Worm (Caenorhabditis elegans): ENCODE measurements around the gene F43G6.8.

DNA sequence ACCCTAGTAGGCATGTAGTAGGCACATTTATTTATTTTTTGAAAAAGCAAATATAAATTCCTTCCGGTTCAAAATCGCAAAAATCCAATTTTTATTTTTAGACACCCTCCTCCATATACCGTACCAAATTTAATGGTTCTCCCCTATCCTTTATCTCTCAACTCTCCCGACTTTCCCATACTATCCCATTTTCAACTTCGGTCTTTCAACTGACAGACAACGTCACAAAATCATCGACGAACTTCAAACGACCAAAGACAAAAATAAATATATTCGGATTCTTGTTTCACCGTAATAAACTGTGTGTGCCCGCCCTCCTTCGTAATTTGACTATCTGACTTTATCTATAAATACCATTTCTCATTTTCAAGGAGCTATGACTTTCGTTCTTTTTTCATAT lies 21.3 kb upstream of the F43G6.8 start, which contains the start of gene T27D12.6:
- TF ChIP-seq sea-1 (GFP tag; conservative IDR thresholded peaks at IDR 0.05) (no peak), flt-1 (GFP tag; IDR thresholded peaks at IDR 0.05) (no peak), ama-1 (optimal IDR thresholded peaks at IDR 0.05) (no peak), hmbx-1 (tag; optimal IDR thresholded peaks at IDR 0.05) (no peak), aly-1 (tag; optimal IDR thresholded peaks at IDR 0.05) (no peak), pes-1 (GFP tag; IDR thresholded peaks at IDR 0.05) (no peak), hnd-1 (tag; optimal IDR thresholded peaks at IDR 0.05) (no peak), tra-4 (tag; optimal IDR thresholded peaks at IDR 0.05) (no peak), ceh-36 (tag; optimal IDR thresholded peaks at IDR 0.05) (no peak), ceh-13 (GFP tag; optimal IDR thresholded peaks at IDR 0.05) (no peak), scrt-1 (GFP tag; IDR thresholded peaks at IDR 0.05) (no peak), tbx-37 (GFP tag; conservative IDR thresholded peaks at IDR 0.05) (no peak), hmg-4 (GFP tag; optimal IDR thresholded peaks at IDR 0.05) (no peak)

All from whole organism, early embryonic.